Worm (Caenorhabditis elegans) whole organism, L2 larva: Measurements from ENCODE around the gene msa-1.

Experiments
- C34F6.9 ChIP-seq: fragments of 150-350 bp; optimal IDR thresholded peaks from 2 replicates; lab custom pipeline; 2014; ENCODE audit warnings: missing biosample characterization, missing genetic modification characterization
- F13H6.1 ChIP-seq: sonication (generic microtip); optimal IDR thresholded peaks from 2 replicates; lab custom pipeline; 2016; ENCODE audit warnings: missing genetic modification characterization, missing compliant biosample characterization
- R02D3.7 ChIP-seq: fragments of 150-350 bp; optimal IDR thresholded peaks from 2 replicates; lab custom pipeline; 2014; ENCODE audit warnings: missing biosample characterization, missing genetic modification characterization
- Y55F3AM.14 ChIP-seq: fragments of 200-800 bp; sonication (Bioruptor generic); optimal IDR thresholded peaks from 2 replicates; lab custom pipeline; 2018; ENCODE audit warnings: mild to moderate bottlenecking, missing genetic modification characterization, missing compliant biosample characterization
- ama-1 ChIP-seq: fragments of 150-350 bp; optimal IDR thresholded peaks from 2 replicates; lab custom pipeline; 2018; ENCODE audit warnings: inconsistent platforms
- blmp-1 ChIP-seq: sonication (generic microtip); optimal IDR thresholded peaks from 2 replicates; lab custom pipeline; 2017; ENCODE audit warnings: missing genetic modification characterization, mild to moderate bottlenecking, missing compliant biosample characterization, antibody characterized with exemption, moderate library complexity; ENCODE audit not compliant: insufficient read depth
- ceh-16 ChIP-seq: fragments of 150-350 bp; optimal IDR thresholded peaks from 2 replicates; lab custom pipeline; 2014; ENCODE audit warnings: missing biosample characterization, missing genetic modification characterization
- ceh-82 ChIP-seq: fragments of 150-350 bp; optimal IDR thresholded peaks from 2 replicates; lab custom pipeline; 2014; ENCODE audit warnings: missing biosample characterization, missing genetic modification characterization
- crh-2 ChIP-seq: sonication (generic microtip); optimal IDR thresholded peaks from 2 replicates; lab custom pipeline; 2017; ENCODE audit warnings: missing biosample characterization, missing genetic modification characterization
- dmd-4 ChIP-seq: sonication (generic microtip); optimal IDR thresholded peaks from 2 replicates; lab custom pipeline; 2017; ENCODE audit warnings: missing biosample characterization, missing genetic modification characterization
- elt-3 ChIP-seq: sonication (generic microtip); optimal IDR thresholded peaks from 2 replicates; lab custom pipeline; 2017; ENCODE audit warnings: missing biosample characterization, missing genetic modification characterization
- fos-1 ChIP-seq: fragments of 150-350 bp; optimal IDR thresholded peaks from 2 replicates; lab custom pipeline; 2014; ENCODE audit warnings: missing biosample characterization, missing genetic modification characterization
- gmeb-1 ChIP-seq: fragments of 150-350 bp; optimal IDR thresholded peaks from 2 replicates; lab custom pipeline; 2014; ENCODE audit warnings: missing biosample characterization, missing genetic modification characterization
- lin-11 ChIP-seq: fragments of 150-350 bp; sonication (generic microtip); optimal IDR thresholded peaks from 2 replicates; lab custom pipeline; 2014; ENCODE audit warnings: missing biosample characterization, missing genetic modification characterization, inconsistent platforms, mixed read lengths
- lin-13 ChIP-seq: fragments of 150-350 bp; optimal IDR thresholded peaks from 2 replicates; lab custom pipeline; 2014; ENCODE audit warnings: missing biosample characterization, missing genetic modification reagents, missing genetic modification characterization
- lin-39 ChIP-seq: fragments of 150-350 bp; optimal IDR thresholded peaks from 2 replicates; lab custom pipeline; 2014; ENCODE audit warnings: missing biosample characterization, missing genetic modification reagents, missing genetic modification characterization
- lsy-2 ChIP-seq, 2 experiments: fragments of 150-350 bp in 1 of 2; sonication (generic microtip) in 1 of 2; optimal IDR thresholded peaks; 2 replicates each; lab custom pipeline; 2014 to 2017; ENCODE audit warnings: missing biosample characterization in 2 of 2, missing genetic modification characterization in 2 of 2
- mbf-1 ChIP-seq: sonication (generic microtip); optimal IDR thresholded peaks from 2 replicates; lab custom pipeline; 2017; ENCODE audit warnings: missing biosample characterization, missing genetic modification characterization
- mdl-1 ChIP-seq, 2 experiments: fragments of 150-350 bp in 1 of 2; sonication (generic microtip) in 1 of 2; optimal IDR thresholded peaks; 2 replicates each; lab custom pipeline; 2017; ENCODE audit warnings: missing biosample characterization in 2 of 2, missing genetic modification characterization in 2 of 2
- nhr-11 ChIP-seq: fragments of 150-350 bp; optimal IDR thresholded peaks from 2 replicates; lab custom pipeline; 2014; ENCODE audit warnings: missing biosample characterization, missing genetic modification characterization
- nhr-129 ChIP-seq: fragments of 150-350 bp; optimal IDR thresholded peaks from 2 replicates; lab custom pipeline; 2014; ENCODE audit warnings: missing biosample characterization, missing genetic modification characterization
- nhr-21 ChIP-seq: fragments of 150-350 bp; optimal IDR thresholded peaks from 2 replicates; lab custom pipeline; 2014; ENCODE audit warnings: missing biosample characterization, missing genetic modification characterization
- nhr-23 ChIP-seq: fragments of 150-350 bp; optimal IDR thresholded peaks from 2 replicates; lab custom pipeline; 2014; ENCODE audit warnings: missing biosample characterization, missing genetic modification reagents, missing genetic modification characterization
- nhr-237 ChIP-seq: fragments of 150-350 bp; optimal IDR thresholded peaks from 2 replicates; lab custom pipeline; 2014; ENCODE audit warnings: missing biosample characterization, missing genetic modification characterization
- nhr-25 ChIP-seq: fragments of 150-350 bp; sonication (generic microtip); optimal IDR thresholded peaks from 3 replicates; lab custom pipeline; 2014; ENCODE audit warnings: missing biosample characterization, missing genetic modification characterization
- nhr-6 ChIP-seq: fragments of 150-350 bp; optimal IDR thresholded peaks from 2 replicates; lab custom pipeline; 2014; ENCODE audit warnings: missing biosample characterization, missing genetic modification characterization
- nhr-77 ChIP-seq: fragments of 150-350 bp; optimal IDR thresholded peaks from 2 replicates; lab custom pipeline; 2014; ENCODE audit warnings: missing biosample characterization, missing genetic modification characterization
- sem-4 ChIP-seq: fragments of 150-350 bp; optimal IDR thresholded peaks from 2 replicates; lab custom pipeline; 2014; ENCODE audit warnings: missing biosample characterization, missing genetic modification reagents, missing genetic modification characterization
- skn-1 ChIP-seq: sonication (generic microtip); optimal IDR thresholded peaks from 2 replicates; lab custom pipeline; 2017; ENCODE audit warnings: missing biosample characterization, missing genetic modification characterization
- sma-3 ChIP-seq: sonication (generic microtip); optimal IDR thresholded peaks from 2 replicates; lab custom pipeline; 2016; ENCODE audit warnings: missing genetic modification reagents, missing genetic modification characterization, missing compliant biosample characterization
- sma-9 ChIP-seq, 2 experiments: fragments of 150-350 bp in 1 of 2; sonication (generic microtip) in 1 of 2; optimal IDR thresholded peaks; 2 replicates each; lab custom pipeline; 2014 to 2016; ENCODE audit warnings: missing genetic modification characterization in 2 of 2, mild to moderate bottlenecking in 1 of 2, missing biosample characterization in 1 of 2, missing compliant biosample characterization in 1 of 2, missing genetic modification reagents in 1 of 2, moderate library complexity in 1 of 2
- snpc-4 ChIP-seq: fragments of 150-350 bp; optimal IDR thresholded peaks from 2 replicates; lab custom pipeline; 2014; ENCODE audit warnings: missing biosample characterization, missing genetic modification characterization
- unc-39 ChIP-seq: fragments of 150-350 bp; optimal IDR thresholded peaks from 2 replicates; lab custom pipeline; 2014; ENCODE audit warnings: missing biosample characterization, missing genetic modification characterization
- unc-55 ChIP-seq: fragments of 150-350 bp; sonication (generic microtip); optimal IDR thresholded peaks from 3 replicates; lab custom pipeline; 2014; ENCODE audit warnings: missing biosample characterization, missing genetic modification reagents, missing genetic modification characterization
- unc-62 ChIP-seq: fragments of 150-350 bp; optimal IDR thresholded peaks from 2 replicates; lab custom pipeline; 2014; ENCODE audit warnings: missing biosample characterization, missing genetic modification reagents, missing genetic modification characterization
- ztf-1 ChIP-seq: fragments of 200-800 bp; sonication (Bioruptor generic); conservative IDR thresholded peaks from 2 replicates; pipeline ENCODE4 v1.3.6; 2022; ENCODE audit warnings: missing genetic modification characterization, missing compliant biosample characterization
- ztf-11 ChIP-seq: sonication (generic microtip); optimal IDR thresholded peaks from 2 replicates; lab custom pipeline; 2017; ENCODE audit warnings: missing biosample characterization, missing genetic modification characterization

The msa-1 gene

DNA sequence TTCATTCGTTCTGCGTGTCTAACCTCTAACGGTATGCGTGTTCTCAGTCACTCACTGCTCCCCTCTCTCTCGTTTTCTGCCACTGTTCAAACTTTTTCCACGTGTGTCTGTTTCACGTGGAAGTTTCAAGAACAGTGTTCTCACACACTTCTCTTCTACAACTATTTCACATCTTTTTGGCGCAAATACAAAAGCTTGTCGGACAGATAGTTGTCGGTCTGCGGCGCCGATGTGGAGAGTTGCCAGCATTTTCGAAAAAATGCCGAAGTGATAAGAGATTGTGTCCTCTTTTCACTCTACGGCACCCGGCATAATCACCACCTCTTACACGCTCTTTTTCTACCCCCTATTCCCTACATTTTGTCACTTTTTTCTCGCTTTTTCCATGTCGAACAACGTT is 30.0 kb downstream of the msa-1 start:
- TF ChIP-seq nhr-23 = no peak
- TF ChIP-seq F13H6.1 (tag; lab: Kevin White, UChicago) = peak; percentile 53
- peak; percentile 12 for TF ChIP-seq crh-2 (tag; lab: Kevin White, UChicago)
- no peak for TF ChIP-seq mdl-1 (tag; optimal IDR thresholded peaks at IDR 0.05; lab: Kevin White, UChicago)
- peak; percentile 16 for TF ChIP-seq fos-1

DNA sequence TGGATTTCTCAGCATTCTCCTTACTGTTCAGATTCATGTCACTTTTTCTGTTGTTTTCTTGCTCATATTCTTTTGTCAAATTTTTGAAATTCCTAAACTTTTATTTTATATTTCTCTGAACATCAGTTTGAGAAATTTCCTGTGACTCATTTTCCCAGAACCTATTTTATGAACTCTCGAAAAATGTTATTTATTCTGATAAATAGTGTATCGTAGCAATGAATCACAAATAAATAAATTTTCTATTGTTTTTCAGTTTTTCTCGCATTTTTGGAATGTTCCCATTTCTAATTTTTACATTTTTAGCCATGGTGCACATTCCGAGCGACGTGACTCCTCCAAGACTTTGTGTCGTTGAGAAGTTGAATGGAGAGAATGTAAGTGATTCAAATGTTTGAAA is 30.4 kb downstream of the msa-1 start, which contains the start of gene nrfl-1:
nrfl-1 (plus strand) TSS at position 301 of the 400 bp plus-strand sequence.
- TF ChIP-seq nhr-25 (tag; lab: Kevin White, UChicago) = no peak
- no peak for TF ChIP-seq nhr-237 (tag; lab: Kevin White, UChicago)
- TF ChIP-seq Y55F3AM.14 (GFP tag; lab: Kevin White, UChicago) = no peak
- no peak for TF ChIP-seq elt-3
- no peak for TF ChIP-seq ama-1 (lab: Kevin White, UChicago)
- TF ChIP-seq nhr-11 (tag; lab: Kevin White, UChicago) = no peak
- TF ChIP-seq ztf-1 (GFP tag; lab: Robert Waterston, UW) = no peak
- TF ChIP-seq unc-62 = no peak
- TF ChIP-seq sma-9 (GFP tag; optimal IDR thresholded peaks at IDR 0.05; lab: Kevin White, UChicago) = no peak
- TF ChIP-seq sma-9 (tag; optimal IDR thresholded peaks at IDR 0.05; lab: Kevin White, UChicago) = no peak
- TF ChIP-seq mbf-1 = no peak
- TF ChIP-seq, all 48 proteins: peak for 0

ce11 chrIV:9120220-9120619 is 31.8 kb downstream of the msa-1 start:
- TF ChIP-seq blmp-1 = no peak
- TF ChIP-seq C34F6.9 = no peak
- TF ChIP-seq nhr-77 (tag; lab: Kevin White, UChicago) = no peak
- TF ChIP-seq sem-4 (tag; lab: Kevin White, UChicago) = no peak
- no peak for TF ChIP-seq gmeb-1 (tag; lab: Kevin White, UChicago)
- no peak for TF ChIP-seq skn-1 (tag; lab: Kevin White, UChicago)
- no peak for TF ChIP-seq nhr-23
- TF ChIP-seq lsy-2 (tag; optimal IDR thresholded peaks at IDR 0.05; lab: Kevin White, UChicago) = no peak
- TF ChIP-seq fos-1 = no peak
- TF ChIP-seq nhr-129 (tag; lab: Kevin White, UChicago) = no peak
- no peak for TF ChIP-seq unc-39 (tag; lab: Kevin White, UChicago)
- TF ChIP-seq ztf-11 = no peak
- TF ChIP-seq ztf-1 (GFP tag; lab: Robert Waterston, UW) = no peak
- TF ChIP-seq ceh-16 (tag; lab: Kevin White, UChicago) = no peak

ce11 chrIV:9121545-9121944 is 33.2 kb downstream of the msa-1 start:
- TF ChIP-seq nhr-25 (tag; lab: Kevin White, UChicago) = peak; percentile 49
- peak in 1 of 2 experiments; percentile 50 for TF ChIP-seq lsy-2 (tag; optimal IDR thresholded peaks at IDR 0.05; lab: Kevin White, UChicago)
- TF ChIP-seq sma-3 (GFP tag; lab: Kevin White, UChicago) = peak; percentile 71
- peak; percentile 48 for TF ChIP-seq blmp-1
- no peak for TF ChIP-seq Y55F3AM.14 (GFP tag; lab: Kevin White, UChicago)
- TF ChIP-seq fos-1 = peak; percentile 69
- TF ChIP-seq nhr-237 (tag; lab: Kevin White, UChicago) = no peak
- TF ChIP-seq C34F6.9 = peak; percentile 64
- TF ChIP-seq unc-39 (tag; lab: Kevin White, UChicago) = no peak
- TF ChIP-seq nhr-21 (tag; lab: Kevin White, UChicago) = peak; percentile 67
- peak; percentile 77 for TF ChIP-seq nhr-129 (tag; lab: Kevin White, UChicago)
- no peak for TF ChIP-seq elt-3
- peak; percentile 66 to 79 for TF ChIP-seq mdl-1 (tag; optimal IDR thresholded peaks at IDR 0.05; lab: Kevin White, UChicago)
- no peak for TF ChIP-seq lin-39 (tag; lab: Kevin White, UChicago)
- TF ChIP-seq F13H6.1 (tag; lab: Kevin White, UChicago) = peak; percentile 58
- no peak for TF ChIP-seq unc-62
- no peak for TF ChIP-seq lin-11 (tag; lab: Kevin White, UChicago)
- TF ChIP-seq R02D3.7 = no peak
- peak; percentile 56 for TF ChIP-seq sma-9 (GFP tag; optimal IDR thresholded peaks at IDR 0.05; lab: Kevin White, UChicago)
- no peak for TF ChIP-seq sma-9 (tag; optimal IDR thresholded peaks at IDR 0.05; lab: Kevin White, UChicago)
- no peak for TF ChIP-seq sem-4 (tag; lab: Kevin White, UChicago)
- TF ChIP-seq, all 48 proteins: peak for 11

DNA sequence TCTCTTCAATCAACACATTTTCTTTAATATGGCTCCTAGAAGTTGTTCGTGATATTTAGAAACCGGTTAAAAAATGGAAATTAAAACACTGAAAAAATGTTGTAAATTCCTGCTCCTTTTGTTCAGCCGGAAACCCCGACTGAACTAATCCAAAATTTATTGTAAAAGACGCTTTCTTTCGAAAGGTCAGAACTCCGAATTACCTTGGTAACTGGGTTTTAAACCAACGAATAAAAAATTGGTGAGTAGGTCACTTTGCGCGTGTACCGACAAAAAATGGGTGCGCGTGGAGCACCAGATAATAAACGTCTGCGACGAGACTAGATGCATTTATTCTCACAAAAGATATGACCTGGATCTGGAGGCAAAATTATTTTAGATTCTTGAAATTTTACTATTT is 42.2 kb downstream of the msa-1 start:
- no peak for TF ChIP-seq ama-1 (lab: Kevin White, UChicago)
- no peak for TF ChIP-seq lin-13
- TF ChIP-seq snpc-4 (tag; lab: Kevin White, UChicago) = no peak
- TF ChIP-seq unc-55 (GFP tag; lab: Kevin White, UChicago) = no peak
- TF ChIP-seq C34F6.9 = no peak
- TF ChIP-seq Y55F3AM.14 (GFP tag; lab: Kevin White, UChicago) = no peak
- TF ChIP-seq blmp-1 = no peak
- TF ChIP-seq nhr-6 (tag; lab: Kevin White, UChicago) = no peak
- TF ChIP-seq ceh-82 (tag; lab: Kevin White, UChicago) = no peak
- no peak for TF ChIP-seq ztf-1 (GFP tag; lab: Robert Waterston, UW)
- TF ChIP-seq nhr-23 = no peak
- no peak for TF ChIP-seq dmd-4
- TF ChIP-seq fos-1 = no peak
- no peak for TF ChIP-seq sem-4 (tag; lab: Kevin White, UChicago)
